Worm (Caenorhabditis elegans) whole organism, young adult: Measurements from ENCODE around the gene srh-266.

Experiments used
- B0336.3 ChIP-seq: fragments of 200-800 bp; sonication (Bioruptor generic); IDR thresholded peaks from 2 replicates; pipeline ENCODE4 v1.3.6; 2022; ENCODE audit warnings: missing genetic modification characterization, missing compliant biosample characterization
- F22D6.2 ChIP-seq: sonication (generic microtip); optimal IDR thresholded peaks from 2 replicates; lab custom pipeline; 2016; ENCODE audit warnings: mild to moderate bottlenecking, missing genetic modification characterization, missing compliant biosample characterization
- F23B12.7 ChIP-seq: sonication (generic microtip); optimal IDR thresholded peaks from 2 replicates; lab custom pipeline; 2017; ENCODE audit warnings: missing genetic modification characterization, mild to moderate bottlenecking, missing compliant biosample characterization, antibody characterized with exemption, moderate library complexity; ENCODE audit not compliant: insufficient read depth
- F39B2.1 ChIP-seq: fragments of 200-800 bp; sonication (Bioruptor generic); IDR thresholded peaks from 2 replicates; pipeline ENCODE4 v1.3.6; 2022; ENCODE audit warnings: missing genetic modification reagents, missing genetic modification characterization, missing compliant biosample characterization
- F57A8.1 ChIP-seq: fragments of 200-800 bp; sonication (Bioruptor generic); optimal IDR thresholded peaks from 2 replicates; lab custom pipeline; 2018; ENCODE audit warnings: mild to moderate bottlenecking, missing genetic modification characterization, moderate library complexity, missing compliant biosample characterization
- T26A5.8 ChIP-seq: sonication (generic microtip); optimal IDR thresholded peaks from 2 replicates; lab custom pipeline; 2016; ENCODE audit warnings: missing genetic modification characterization, missing compliant biosample characterization
- Y53G8AR.9 ChIP-seq: fragments of 200-800 bp; sonication (Bioruptor generic); conservative IDR thresholded peaks from 2 replicates; pipeline ENCODE4 v1.3.6; 2022; ENCODE audit warnings: missing genetic modification reagents, missing genetic modification characterization, missing compliant biosample characterization
- aptf-3 ChIP-seq: fragments of 200-800 bp; sonication (Bioruptor generic); IDR thresholded peaks from 2 replicates; pipeline ENCODE4 v1.3.6; 2022; ENCODE audit warnings: missing genetic modification characterization, missing compliant biosample characterization
- bed-2 ChIP-seq: fragments of 200-800 bp; sonication (Bioruptor generic); IDR thresholded peaks from 2 replicates; pipeline ENCODE4 v1.3.6; 2022; ENCODE audit warnings: missing genetic modification reagents, missing genetic modification characterization, missing compliant biosample characterization
- ceh-27 ChIP-seq: fragments of 200-800 bp; sonication (Bioruptor generic); optimal IDR thresholded peaks from 2 replicates; lab custom pipeline; 2018; ENCODE audit warnings: mild to moderate bottlenecking, missing genetic modification characterization, moderate library complexity, missing compliant biosample characterization
- dpff-1 ChIP-seq: sonication (generic microtip); optimal IDR thresholded peaks from 2 replicates; lab custom pipeline; 2017; ENCODE audit warnings: mild to moderate bottlenecking, missing genetic modification characterization, missing compliant biosample characterization
- efl-1 ChIP-seq: fragments of 150-350 bp; optimal IDR thresholded peaks from 2 replicates; lab custom pipeline; 2014; ENCODE audit warnings: missing biosample characterization, missing genetic modification reagents, missing genetic modification characterization
- fkh-3 ChIP-seq: sonication (generic microtip); optimal IDR thresholded peaks from 2 replicates; lab custom pipeline; 2016; ENCODE audit warnings: mild to moderate bottlenecking, missing genetic modification characterization, missing compliant biosample characterization
- hlh-12 ChIP-seq: sonication (generic microtip); optimal IDR thresholded peaks from 2 replicates; lab custom pipeline; 2016; ENCODE audit warnings: missing genetic modification characterization, missing compliant biosample characterization
- nhr-90 ChIP-seq: sonication (generic microtip); optimal IDR thresholded peaks from 2 replicates; lab custom pipeline; 2016; ENCODE audit warnings: missing genotype, mild to moderate bottlenecking, missing genetic modification characterization, missing compliant biosample characterization
- pbrm-1 ChIP-seq: fragments of 200-800 bp; sonication (Bioruptor generic); IDR thresholded peaks from 2 replicates; pipeline ENCODE4 v1.3.6; 2022; ENCODE audit warnings: missing genetic modification reagents, missing genetic modification characterization, missing compliant biosample characterization
- snpc-1.1 ChIP-seq: sonication (generic microtip); optimal IDR thresholded peaks from 2 replicates; lab custom pipeline; 2017; ENCODE audit warnings: missing genetic modification characterization, mild to moderate bottlenecking, missing compliant biosample characterization, antibody characterized with exemption, moderate library complexity, missing genotype, missing genetic modification reagents; ENCODE audit not compliant: insufficient read depth
- snpc-3.4 ChIP-seq: sonication (generic microtip); optimal IDR thresholded peaks from 2 replicates; lab custom pipeline; 2017; ENCODE audit warnings: missing genetic modification characterization, mild to moderate bottlenecking, missing compliant biosample characterization, antibody characterized with exemption, moderate library complexity, missing genotype, missing genetic modification reagents
- ztf-25 ChIP-seq: fragments of 200-800 bp; sonication (Bioruptor generic); IDR thresholded peaks from 2 replicates; pipeline ENCODE4 v1.3.6; 2022; ENCODE audit warnings: missing genetic modification reagents, missing genetic modification characterization, missing compliant biosample characterization

The srh-266 gene

DNA sequence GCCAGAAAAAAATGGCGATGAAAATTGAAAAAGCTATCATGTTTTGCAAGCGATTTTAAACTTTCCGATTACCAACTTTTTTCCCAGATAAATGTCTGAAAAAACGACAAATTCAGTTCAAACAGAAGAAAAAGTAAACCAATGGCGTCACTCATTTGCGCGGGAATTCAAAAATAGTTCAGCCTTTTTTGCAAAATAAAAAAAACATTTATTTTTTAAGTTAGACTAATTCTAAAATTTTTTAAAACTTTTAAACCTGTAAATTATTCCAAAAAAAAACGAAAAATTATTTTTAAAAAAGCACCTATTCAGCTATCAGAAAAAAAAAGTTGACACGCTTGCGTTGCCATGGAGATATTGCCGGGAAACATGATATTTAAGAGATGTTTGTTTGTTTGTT, 48.3 kb downstream of the srh-266 start, which contains the start of gene cyp-33C11:
Gene cyp-33C11 (minus strand): TSS at position 101 of the 400 bp plus-strand sequence.
- TF ChIP-seq F39B2.1 (no peak), nhr-90 (no peak), efl-1 (GFP tag; lab: Kevin White, UChicago) (no peak), F57A8.1 (GFP tag; lab: Kevin White, UChicago) (no peak), ceh-27 (GFP tag; lab: Kevin White, UChicago) (no peak), snpc-1.1 (no peak), aptf-3 (GFP tag; lab: Robert Waterston, UW) (no peak), ztf-25 (GFP tag; lab: Robert Waterston, UW) (no peak), F22D6.2 (no peak), dpff-1 (tag; lab: Kevin White, UChicago) (no peak), B0336.3 (GFP tag; lab: Robert Waterston, UW) (no peak), hlh-12 (tag; lab: Kevin White, UChicago) (no peak), F23B12.7 (tag; lab: Kevin White, UChicago) (no peak), Y53G8AR.9 (GFP tag; lab: Robert Waterston, UW) (no peak), fkh-3 (tag; lab: Kevin White, UChicago) (no peak), snpc-3.4 (tag; lab: Kevin White, UChicago) (no peak), bed-2 (no peak), T26A5.8 (no peak), pbrm-1 (no peak)
